Fruit fly (Drosophila melanogaster) whole organism: ENCODE measurements around the gene CG7156.

ENCODE experiments used
- CG8478 ChIP-seq: fragments of >200 bp; optimal IDR thresholded peaks from 2 replicates; lab custom pipeline; 2018; ENCODE audit warnings: inconsistent platforms
- Dll ChIP-seq: fragments of >200 bp; optimal IDR thresholded peaks from 2 replicates; lab custom pipeline; 2017
- EcR ChIP-seq, 2 experiments: fragments of >200 bp; optimal IDR thresholded peaks; 2 replicates each; lab custom pipeline; 2017; ENCODE audit warnings: missing biosample characterization in 2 of 2, missing genetic modification characterization in 2 of 2, missing genetic modification reagents in 2 of 2
- pan ChIP-seq: fragments of >200 bp; optimal IDR thresholded peaks from 2 replicates; lab custom pipeline; 2017
- psq ChIP-seq: fragments of >200 bp; optimal IDR thresholded peaks from 2 replicates; lab custom pipeline; 2017
- usp ChIP-seq: fragments of >200 bp; optimal IDR thresholded peaks from 2 replicates; lab custom pipeline; 2017; ENCODE audit warnings: missing biosample characterization, missing genetic modification characterization, mixed read lengths

DNA sequence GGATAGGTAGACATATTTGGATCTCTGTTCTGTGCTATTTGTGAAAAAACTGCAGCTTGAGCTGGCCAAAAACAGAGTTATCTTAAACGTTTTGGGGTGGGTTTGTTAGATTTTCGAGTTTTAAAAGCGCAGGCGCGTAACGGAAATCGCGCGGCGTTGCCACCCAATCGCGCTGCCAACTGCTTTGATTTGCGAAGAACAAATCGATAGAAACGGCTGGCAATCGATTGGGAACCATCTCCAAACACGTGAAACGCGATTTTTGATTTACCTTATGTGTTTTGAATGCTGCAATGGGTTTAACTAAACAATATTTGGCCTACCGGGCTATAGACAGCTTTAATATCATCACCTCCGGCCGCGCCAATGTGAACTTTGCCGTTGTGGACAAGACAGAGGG lies 41.5 kb upstream of the CG7156 start, which contains the start of the genes CG14312 and CG8064:
- TF ChIP-seq psq (no peak), pan (lab: Kevin White, UChicago) (no peak), CG8478 (no peak), Dll (lab: Kevin White, UChicago) (no peak), EcR (GFP tag; optimal IDR thresholded peaks at IDR 0.05; lab: Kevin White, UChicago) (no peak), usp (GFP tag; lab: Kevin White, UChicago) (no peak)
